Worm (Caenorhabditis elegans): ENCODE data around the gene phf-14.

DNA sequence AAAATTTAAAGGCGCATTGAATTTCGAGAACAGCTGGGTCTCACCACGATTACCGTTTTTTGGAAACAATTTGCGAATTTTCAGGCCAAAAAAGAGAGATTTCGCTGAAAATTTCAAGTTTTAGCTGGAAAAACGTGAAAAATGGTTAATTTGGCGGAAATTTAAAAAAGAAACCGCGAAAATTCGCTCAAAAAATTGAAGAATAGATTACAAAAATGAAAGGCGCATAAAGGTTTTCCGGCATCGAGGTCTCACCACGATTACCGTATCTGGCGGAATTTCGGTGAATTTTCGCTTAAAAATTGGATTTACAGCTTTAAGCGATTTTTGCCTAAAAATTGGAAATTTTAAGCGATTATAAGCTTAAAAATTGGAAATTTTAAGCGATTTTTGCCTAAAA, 11.7 kb upstream of the phf-14 start:
- TF ChIP-seq T23F11.4 (GFP tag; optimal IDR thresholded peaks at IDR 0.05) (no peak), ttx-3 (tag; optimal IDR thresholded peaks at IDR 0.05) (no peak), pha-4 (tag; optimal IDR thresholded peaks at IDR 0.05) (no peak), elt-2 (tag; optimal IDR thresholded peaks at IDR 0.05) (no peak), pqm-1 (tag; optimal IDR thresholded peaks at IDR 0.05) (no peak), ets-4 (tag; optimal IDR thresholded peaks at IDR 0.05) (no peak), ceh-14 (tag; optimal IDR thresholded peaks at IDR 0.05) (no peak), nfya-1 (tag; optimal IDR thresholded peaks at IDR 0.05) (no peak), ceh-9 (tag; optimal IDR thresholded peaks at IDR 0.05) (no peak), rnt-1 (tag; optimal IDR thresholded peaks at IDR 0.05) (no peak)
